Worm (Caenorhabditis elegans): ENCODE data around the gene spp-18.

DNA sequence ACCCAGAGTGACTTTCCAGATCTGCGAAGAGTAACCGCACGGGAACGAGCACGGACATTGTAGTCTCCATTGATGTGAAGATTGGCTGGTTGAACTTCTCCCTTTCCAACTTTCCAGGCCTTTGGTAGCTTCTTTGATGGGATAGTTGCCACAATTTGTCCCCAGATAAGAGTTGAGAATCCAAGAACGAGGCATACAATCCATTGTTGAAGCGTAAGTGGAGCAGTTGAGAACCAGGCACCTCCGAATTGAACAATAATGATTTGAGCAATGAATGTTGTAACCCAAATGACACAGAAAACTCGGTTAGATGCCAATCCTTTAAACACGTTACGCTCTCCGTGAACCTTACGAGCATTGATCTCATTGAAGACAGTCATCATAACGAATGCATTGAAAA, 33.5 kb downstream of the spp-18 start:
- TF ChIP-seq rnt-1 (tag; optimal IDR thresholded peaks at IDR 0.05) (no peak), hlh-6 (tag; optimal IDR thresholded peaks at IDR 0.05) (no peak), pha-4 (tag; optimal IDR thresholded peaks at IDR 0.05) (no peak), ama-1 (optimal IDR thresholded peaks at IDR 0.05) (no peak), elt-2 (tag; optimal IDR thresholded peaks at IDR 0.05) (no peak), ceh-45 (GFP tag; IDR thresholded peaks at IDR 0.05) (no peak), pag-3 (tag; optimal IDR thresholded peaks at IDR 0.05; ENCODE audit: borderline replicate concordance) (no peak), pha-2 (tag; optimal IDR thresholded peaks at IDR 0.05) (no peak), ets-4 (tag; optimal IDR thresholded peaks at IDR 0.05) (no peak)
